Fruit fly (Drosophila melanogaster): ENCODE results near the gene CG14275.

CG14275 gene

DNA sequence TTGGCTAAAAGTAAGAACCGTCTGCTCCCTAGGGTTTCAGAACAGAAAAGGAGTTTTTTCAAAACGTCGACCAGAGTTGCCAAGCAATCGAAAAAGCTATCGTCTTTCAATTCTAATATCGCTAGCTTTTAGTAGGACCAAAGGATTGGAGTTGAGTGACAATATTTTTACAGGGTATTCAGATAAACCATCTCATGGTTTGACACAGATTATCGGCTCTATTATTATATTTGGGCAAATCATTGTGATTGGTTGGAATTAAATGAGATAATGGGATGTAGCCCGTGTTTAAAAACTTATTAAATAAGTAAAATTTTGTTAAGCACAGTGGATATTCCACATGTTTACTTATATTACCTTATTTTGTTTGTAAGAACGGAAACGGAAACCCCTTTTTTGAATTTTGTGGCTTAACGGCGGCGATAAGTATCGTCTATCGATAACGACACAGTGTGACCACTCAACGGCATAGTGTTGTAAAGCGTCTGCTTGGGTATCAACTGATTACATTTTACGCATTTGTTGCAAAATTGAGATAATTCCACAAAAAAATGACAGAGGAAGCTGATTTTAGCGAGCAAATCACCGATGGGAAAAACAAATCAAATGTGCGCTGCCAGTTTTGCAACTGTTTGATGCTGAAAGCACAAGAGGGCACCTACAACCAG is 7.3 kb upstream of the CG14275 start, which contains the start of the genes mtsh and strat (continued):
- peak; percentile 54; the same call in 1 of the 2 replicates for TF ChIP-seq nerfin-2 (GFP tag; IDR thresholded peaks at IDR 0.05; ENCODE audit: partially characterized antibody)
- peak; percentile 96 for TF ChIP-seq E2f2 (GFP tag; IDR thresholded peaks at IDR 0.05)
- TF ChIP-seq Hr3 (GFP tag; optimal IDR thresholded peaks at IDR 0.05): no peak
- TF ChIP-seq CG7987 (GFP tag; optimal IDR thresholded peaks at IDR 0.05): peak; percentile 84
- peak; percentile 38 for TF ChIP-seq grn (GFP tag; optimal IDR thresholded peaks at IDR 0.05)
- peak; percentile 20 for TF ChIP-seq jing (GFP tag; optimal IDR thresholded peaks at IDR 0.05)
- peak; percentile 71 for TF ChIP-seq CG12071 (GFP tag; optimal IDR thresholded peaks at IDR 0.05)
- no peak for TF ChIP-seq CG6689 (GFP tag; IDR thresholded peaks at IDR 0.05)
- TF ChIP-seq Ravus (GFP tag; IDR thresholded peaks at IDR 0.05): no peak
- peak; percentile 75 for TF ChIP-seq Dad (GFP tag; optimal IDR thresholded peaks at IDR 0.05)
- peak; percentile 34 for TF ChIP-seq CG12299 (tag; optimal IDR thresholded peaks at IDR 0.05)
- no peak for TF ChIP-seq Camta (GFP tag; optimal IDR thresholded peaks at IDR 0.05)
- peak; percentile 27 for TF ChIP-seq CG10274 (GFP tag; optimal IDR thresholded peaks at IDR 0.05)
- TF ChIP-seq CG14441 (GFP tag; IDR thresholded peaks at IDR 0.05): peak; percentile 59
- peak; percentile 62 for TF ChIP-seq CG18764 (GFP tag; optimal IDR thresholded peaks at IDR 0.05)
- TF ChIP-seq zen (tag; optimal IDR thresholded peaks at IDR 0.05): peak; percentile 79
- TF ChIP-seq schlank (tag; optimal IDR thresholded peaks at IDR 0.05): peak; percentile 38
- TF ChIP-seq B-H2 (GFP tag; optimal IDR thresholded peaks at IDR 0.05): peak; percentile 59
- TF ChIP-seq CG11696 (GFP tag; IDR thresholded peaks at IDR 0.05): 0 out of 2 replicates have a peak, but pooled peaks have one; percentile 37
- peak; percentile 49 for TF ChIP-seq eyg (GFP tag; optimal IDR thresholded peaks at IDR 0.05)
- no peak; the same call in 1 of the 2 replicates for TF ChIP-seq CG4360 (GFP tag; IDR thresholded peaks at IDR 0.05)
- peak; percentile 84 for TF ChIP-seq pzg (GFP tag; optimal IDR thresholded peaks at IDR 0.05)
- peak; percentile 22 for TF ChIP-seq CG5245 (GFP tag; optimal IDR thresholded peaks at IDR 0.05)
- TF ChIP-seq insv (GFP tag; optimal IDR thresholded peaks at IDR 0.05): peak in 1 of 2 experiments; percentile 58
- no peak for TF ChIP-seq hth (optimal IDR thresholded peaks at IDR 0.05)
- TF ChIP-seq trh (GFP tag; optimal IDR thresholded peaks at IDR 0.05): no peak
- TF ChIP-seq CG11247 (GFP tag; IDR thresholded peaks at IDR 0.05): no peak
- TF ChIP-seq Poxn (GFP tag; IDR thresholded peaks at IDR 0.05): no peak
- TF ChIP-seq CG7745 (tag; optimal IDR thresholded peaks at IDR 0.05): no peak
- no peak for TF ChIP-seq run (tag; optimal IDR thresholded peaks at IDR 0.05)
- TF ChIP-seq lilli (GFP tag; optimal IDR thresholded peaks at IDR 0.05): peak; percentile 58
- TF ChIP-seq lov (optimal IDR thresholded peaks at IDR 0.05): no peak
- TF ChIP-seq lov (GFP tag; IDR thresholded peaks at IDR 0.05): peak; percentile 83; the same call in 2 of the 3 replicates
- no peak for TF ChIP-seq Lim3 (GFP tag; IDR thresholded peaks at IDR 0.05)
- no peak for TF ChIP-seq D19A (tag; optimal IDR thresholded peaks at IDR 0.05)
- TF ChIP-seq D (optimal IDR thresholded peaks at IDR 0.05): no peak
- peak; percentile 53 for TF ChIP-seq D (GFP tag; optimal IDR thresholded peaks at IDR 0.05)
- peak; percentile 41 for TF ChIP-seq CG30403 (GFP tag; optimal IDR thresholded peaks at IDR 0.05)
- peak; percentile 35 for TF ChIP-seq ac (GFP tag; optimal IDR thresholded peaks at IDR 0.05)
- TF ChIP-seq crol (GFP tag; IDR thresholded peaks at IDR 0.05): no peak
- TF ChIP-seq Gug (GFP tag; IDR thresholded peaks at IDR 0.05): no peak
- peak; percentile 47 for TF ChIP-seq CG17385 (GFP tag; optimal IDR thresholded peaks at IDR 0.05)
- TF ChIP-seq CG17186 (GFP tag; optimal IDR thresholded peaks at IDR 0.05): peak; percentile 40
- TF ChIP-seq CG15601 (tag; optimal IDR thresholded peaks at IDR 0.05): peak; percentile 75
- TF ChIP-seq Dip2 (GFP tag; IDR thresholded peaks at IDR 0.05): no peak
- 0 out of 2 replicates have a peak, but pooled peaks have one; percentile 24 for TF ChIP-seq E2f1 (GFP tag; IDR thresholded peaks at IDR 0.05)
- no peak for TF ChIP-seq CG15269 (tag; optimal IDR thresholded peaks at IDR 0.05)
- no peak for TF ChIP-seq z (GFP tag; IDR thresholded peaks at IDR 0.05)
- peak; percentile 18; the same call in 1 of the 2 replicates for TF ChIP-seq CG10366 (GFP tag; IDR thresholded peaks at IDR 0.05)
- TF ChIP-seq BEAF-32 (GFP tag; optimal IDR thresholded peaks at IDR 0.05): peak; percentile 59
- no peak for TF ChIP-seq klu (GFP tag; IDR thresholded peaks at IDR 0.05)

Measured in whole organism, embryonic.